Fruit fly (Drosophila melanogaster) whole organism, wandering third instar larva: ENCODE data around the gene TpnC25D.

Experiments used
- Abd-B ChIP-seq: fragments of >200 bp; optimal IDR thresholded peaks from 2 replicates; lab custom pipeline; 2017; ENCODE audit warnings: missing biosample characterization, missing genetic modification characterization
- CG32264 ChIP-seq: fragments of 200-800 bp; sonication (Bioruptor generic); optimal IDR thresholded peaks from 2 replicates; lab custom pipeline; 2016; ENCODE audit warnings: missing biosample characterization, missing genetic modification characterization
- CG9705 ChIP-seq: fragments of 200-800 bp; sonication (Bioruptor generic); optimal IDR thresholded peaks from 2 replicates; lab custom pipeline; 2018; ENCODE audit warnings: missing biosample characterization, mild to moderate bottlenecking, missing genetic modification characterization
- CrebA ChIP-seq: fragments of 200-800 bp; sonication (Bioruptor generic); optimal IDR thresholded peaks from 2 replicates; lab custom pipeline; 2016; ENCODE audit warnings: missing biosample characterization, mild to moderate bottlenecking, missing genetic modification characterization, borderline replicate concordance
- Dfd ChIP-seq: fragments of >200 bp; optimal IDR thresholded peaks from 2 replicates; lab custom pipeline; 2017; ENCODE audit warnings: missing biosample characterization, missing genetic modification characterization
- Dif ChIP-seq: fragments of 200-275, 200-300 bp; sonication (Bioruptor generic); optimal IDR thresholded peaks from 2 replicates; lab custom pipeline; 2018; ENCODE audit warnings: missing biosample characterization, missing genetic modification characterization; ENCODE audit not compliant: partially characterized antibody
- GATAd ChIP-seq: sonication (Bioruptor generic); optimal IDR thresholded peaks from 2 replicates; lab custom pipeline; 2016; ENCODE audit warnings: missing biosample characterization, missing genetic modification characterization
- HLH106 ChIP-seq: fragments of 200-800 bp; optimal IDR thresholded peaks from 3 replicates; lab custom pipeline; 2019; ENCODE audit warnings: missing biosample characterization, mild to moderate bottlenecking, missing genetic modification characterization, moderate library complexity
- Hnf4 ChIP-seq: fragments of 200-800 bp; sonication (Bioruptor generic); optimal IDR thresholded peaks from 2 replicates; lab custom pipeline; 2016; ENCODE audit warnings: missing biosample characterization, mild to moderate bottlenecking, missing genetic modification characterization
- Hr78 ChIP-seq: fragments of >200 bp; optimal IDR thresholded peaks from 2 replicates; lab custom pipeline; 2017; ENCODE audit warnings: missing biosample characterization, missing genetic modification characterization
- Hr83 ChIP-seq: fragments of 200-300 bp; sonication (Bioruptor generic); optimal IDR thresholded peaks from 2 replicates; lab custom pipeline; 2016; ENCODE audit warnings: missing biosample characterization, mild to moderate bottlenecking, missing genetic modification characterization, moderate library complexity; ENCODE audit not compliant: poor library complexity, severe bottlenecking
- Jra ChIP-seq: sonication (Bioruptor generic); optimal IDR thresholded peaks from 2 replicates; lab custom pipeline; 2016; ENCODE audit warnings: missing biosample characterization, missing genetic modification characterization
- Mio ChIP-seq: sonication (Bioruptor generic); optimal IDR thresholded peaks from 2 replicates; lab custom pipeline; 2016; ENCODE audit warnings: missing biosample characterization, missing genetic modification characterization
- Myc ChIP-seq: fragments of >200 bp; optimal IDR thresholded peaks from 2 replicates; lab custom pipeline; 2017
- N ChIP-seq: fragments of >200 bp; optimal IDR thresholded peaks from 2 replicates; lab custom pipeline; 2018; ENCODE audit warnings: missing biosample characterization, missing external identifiers, missing genetic modification characterization
- OdsH ChIP-seq: fragments of 200-800 bp; sonication (Bioruptor generic); optimal IDR thresholded peaks from 2 replicates; lab custom pipeline; 2016; ENCODE audit warnings: missing biosample characterization, mild to moderate bottlenecking, missing genetic modification characterization
- Rel ChIP-seq, 2 experiments: fragments of 200-800 bp; sonication (Bioruptor generic) in 1 of 2; optimal IDR thresholded peaks; 2 replicates in 1 of 2; 3 replicates in 1 of 2; lab custom pipeline; 2016 to 2019; ENCODE audit warnings: mild to moderate bottlenecking in 2 of 2, missing biosample characterization in 2 of 2, missing genetic modification characterization in 2 of 2, moderate library complexity in 1 of 2
- Sp1 ChIP-seq: fragments of 200-800 bp; sonication (Bioruptor generic); optimal IDR thresholded peaks from 3 replicates; lab custom pipeline; 2019; ENCODE audit warnings: missing biosample characterization, mild to moderate bottlenecking, missing genetic modification characterization, moderate library complexity
- Vsx2 ChIP-seq: fragments of 200-300, 225-300 bp; sonication (Bioruptor generic); optimal IDR thresholded peaks from 2 replicates; lab custom pipeline; 2018; ENCODE audit warnings: missing biosample characterization, missing genetic modification characterization; ENCODE audit not compliant: partially characterized antibody
- br ChIP-seq: fragments of 200-800 bp; sonication (Bioruptor generic); optimal IDR thresholded peaks from 2 replicates; lab custom pipeline; 2016; ENCODE audit warnings: missing biosample characterization, missing genetic modification characterization
- brk ChIP-seq: fragments of 200-800 bp; sonication (Bioruptor generic); optimal IDR thresholded peaks from 2 replicates; lab custom pipeline; 2016; ENCODE audit warnings: missing biosample characterization, mild to moderate bottlenecking, missing genetic modification characterization
- dl ChIP-seq, 2 experiments: fragments of 175-275, 200-275 bp in 1 of 2; fragments of 200-275 bp in 1 of 2; sonication (Bioruptor generic); optimal IDR thresholded peaks; lab custom pipeline; 2018; ENCODE audit warnings: mild to moderate bottlenecking in 2 of 2, missing biosample characterization in 2 of 2, missing genetic modification characterization in 2 of 2, moderate library complexity in 2 of 2; ENCODE audit not compliant: partially characterized antibody in 2 of 2, insufficient read depth in 1 of 2
- dmrt93B ChIP-seq: fragments of 200-800 bp; sonication (Bioruptor generic); optimal IDR thresholded peaks from 2 replicates; lab custom pipeline; 2018; ENCODE audit warnings: missing biosample characterization, mild to moderate bottlenecking, missing genetic modification characterization
- dsf ChIP-seq: sonication (Bioruptor generic); optimal IDR thresholded peaks from 2 replicates; lab custom pipeline; 2016; ENCODE audit warnings: missing biosample characterization, missing genetic modification characterization, borderline replicate concordance
- ey ChIP-seq: fragments of 200-800 bp; sonication (Bioruptor generic); optimal IDR thresholded peaks from 2 replicates; lab custom pipeline; 2016; ENCODE audit warnings: missing biosample characterization, missing genetic modification characterization
- foxo ChIP-seq, 2 experiments: fragments of 200-800 bp; sonication (Bioruptor generic); optimal IDR thresholded peaks; 2 replicates in 1 of 2; 3 replicates in 1 of 2; lab custom pipeline; 2016 to 2017; ENCODE audit warnings: missing biosample characterization in 2 of 2, missing genetic modification characterization in 2 of 2
- fru ChIP-seq: fragments of 200-800 bp; sonication (Bioruptor generic); optimal IDR thresholded peaks from 3 replicates; lab custom pipeline; 2016; ENCODE audit warnings: missing biosample characterization, mild to moderate bottlenecking, missing genetic modification characterization
- h ChIP-seq: fragments of 200-800 bp; sonication (Bioruptor generic); optimal IDR thresholded peaks from 3 replicates; lab custom pipeline; 2016; ENCODE audit warnings: missing biosample characterization, mild to moderate bottlenecking, missing genetic modification characterization
- jim ChIP-seq: fragments of 175-275, 200-325 bp; sonication (Bioruptor generic); optimal IDR thresholded peaks from 2 replicates; lab custom pipeline; 2016; ENCODE audit warnings: missing biosample characterization, mild to moderate bottlenecking, missing genetic modification characterization
- lola ChIP-seq: fragments of >200 bp; optimal IDR thresholded peaks from 2 replicates; lab custom pipeline; 2017; ENCODE audit warnings: missing biosample characterization, missing genetic modification characterization
- pan ChIP-seq: fragments of >200 bp; optimal IDR thresholded peaks from 2 replicates; lab custom pipeline; 2017
- psq ChIP-seq: fragments of 200-800 bp; sonication (Bioruptor generic); optimal IDR thresholded peaks from 3 replicates; lab custom pipeline; 2017; ENCODE audit warnings: missing biosample characterization, mild to moderate bottlenecking, missing genetic modification characterization, moderate library complexity
- rgr ChIP-seq: fragments of 200-800 bp; sonication (Bioruptor generic); optimal IDR thresholded peaks from 3 replicates; lab custom pipeline; 2016; ENCODE audit warnings: missing biosample characterization, mild to moderate bottlenecking, missing genetic modification characterization
- sage ChIP-seq: fragments of 200-800 bp; sonication (Bioruptor generic); optimal IDR thresholded peaks from 2 replicates; lab custom pipeline; 2016; ENCODE audit warnings: missing biosample characterization, mild to moderate bottlenecking, missing genetic modification characterization
- sv ChIP-seq: fragments of 200-800 bp; sonication (Bioruptor generic); optimal IDR thresholded peaks from 3 replicates; lab custom pipeline; 2016; ENCODE audit warnings: missing biosample characterization, missing genetic modification characterization
- tai ChIP-seq: sonication (Bioruptor generic); optimal IDR thresholded peaks from 2 replicates; lab custom pipeline; 2016; ENCODE audit warnings: missing biosample characterization, missing genetic modification characterization
- usp ChIP-seq: fragments of >200 bp; optimal IDR thresholded peaks from 2 replicates; lab custom pipeline; 2017; ENCODE audit warnings: missing biosample characterization, missing genetic modification characterization
- woc ChIP-seq: sonication (Bioruptor generic); optimal IDR thresholded peaks from 2 replicates; lab custom pipeline; 2016; ENCODE audit warnings: missing biosample characterization, mild to moderate bottlenecking, missing genetic modification characterization

TpnC25D gene

DNA sequence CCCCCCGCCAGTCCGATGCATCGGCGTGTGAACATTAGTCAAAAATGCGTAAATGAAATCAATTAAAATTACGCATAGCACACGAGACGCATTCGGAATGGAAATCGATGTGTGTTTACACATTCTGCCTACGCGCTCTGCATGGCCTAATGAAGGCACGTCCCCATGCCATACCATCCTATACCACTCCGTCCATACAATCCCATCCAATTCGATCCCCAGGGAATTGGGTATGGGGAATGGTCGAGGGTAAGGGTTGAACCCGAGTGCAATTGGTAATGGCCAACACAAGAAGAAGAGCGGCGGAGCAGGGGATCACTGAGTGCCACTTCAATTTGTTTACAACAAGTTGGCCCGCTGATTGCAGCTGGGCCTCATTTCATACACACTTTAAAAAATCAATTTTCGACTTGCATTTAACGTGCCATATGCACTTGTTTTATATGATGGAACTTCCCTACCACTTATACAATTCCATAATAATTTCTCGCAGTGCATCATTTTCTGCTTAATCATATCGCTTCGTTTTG is 28.9 kb downstream of the TpnC25D start:
- TF ChIP-seq rgr (peak; percentile 47), jim (GFP tag; lab: Kevin White, UChicago) (no peak), CG9705 (GFP tag; lab: Kevin White, UChicago) (no peak), Abd-B (GFP tag; lab: Kevin White, UChicago) (no peak), Mio (GFP tag; lab: Kevin White, UChicago) (no peak), Vsx2 (no peak), OdsH (peak; percentile 5), woc (GFP tag; lab: Kevin White, UChicago) (no peak), h (GFP tag; lab: Kevin White, UChicago) (peak; percentile 13), brk (GFP tag; lab: Kevin White, UChicago) (no peak), Rel (GFP tag; optimal IDR thresholded peaks at IDR 0.05; lab: Kevin White, UChicago) (no peak), Rel (tag; optimal IDR thresholded peaks at IDR 0.05; lab: Kevin White, UChicago) (no peak), Hr83 (GFP tag; lab: Kevin White, UChicago) (no peak), lola (GFP tag; lab: Kevin White, UChicago) (no peak), fru (peak; percentile 25), dmrt93B (GFP tag; lab: Kevin White, UChicago) (no peak), usp (GFP tag; lab: Kevin White, UChicago) (no peak), foxo (GFP tag; optimal IDR thresholded peaks at IDR 0.05; lab: Kevin White, UChicago) (peak in 1 of 2 experiments; percentile 45), Sp1 (GFP tag; lab: Kevin White, UChicago) (peak; percentile 14), N (no peak), br (peak; percentile 27), pan (lab: Kevin White, UChicago) (no peak), CrebA (GFP tag; lab: Kevin White, UChicago) (no peak), tai (GFP tag; lab: Kevin White, UChicago) (no peak), sage (GFP tag; lab: Kevin White, UChicago) (no peak), HLH106 (tag; lab: Kevin White, UChicago) (no peak), Hnf4 (GFP tag; lab: Kevin White, UChicago) (no peak), CG32264 (GFP tag; lab: Kevin White, UChicago) (no peak), ey (GFP tag; lab: Kevin White, UChicago) (no peak), GATAd (GFP tag; lab: Kevin White, UChicago) (no peak), dl (GFP tag; optimal IDR thresholded peaks at IDR 0.05; lab: Kevin White, UChicago; ENCODE audit: insufficient read depth in 1 of 2, partially characterized antibody in 2 of 2) (no peak), sv (GFP tag; lab: Kevin White, UChicago) (no peak), dsf (no peak), Jra (GFP tag; lab: Kevin White, UChicago) (no peak), Dif (GFP tag; lab: Kevin White, UChicago) (no peak), Dfd (GFP tag; lab: Kevin White, UChicago) (no peak), Hr78 (GFP tag; lab: Kevin White, UChicago) (no peak), psq (GFP tag; lab: Kevin White, UChicago) (peak; percentile 15), Myc (lab: Kevin White, UChicago) (no peak)

DNA sequence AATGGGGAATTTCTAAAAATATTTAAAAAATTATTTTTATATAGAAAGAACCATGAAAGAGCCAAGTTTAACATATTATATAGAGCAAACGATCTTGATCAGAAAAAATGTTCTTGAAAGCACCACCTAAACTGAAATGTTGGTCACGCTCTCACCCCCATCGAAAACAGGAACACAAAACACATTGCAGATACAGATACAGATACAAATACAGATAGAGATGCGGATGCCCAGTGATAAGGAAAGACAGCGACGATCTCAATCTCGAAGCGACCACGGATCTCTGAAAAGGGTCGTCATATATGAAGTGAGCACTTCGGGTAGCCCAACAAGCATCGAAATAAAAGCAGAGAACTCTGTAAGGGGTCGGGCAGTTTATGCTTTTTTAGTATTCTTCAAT is 30.9 kb downstream of the TpnC25D start:
- TF ChIP-seq foxo (GFP tag; optimal IDR thresholded peaks at IDR 0.05; lab: Kevin White, UChicago) (peak in 1 of 2 experiments; percentile 11), Vsx2 (no peak), HLH106 (tag; lab: Kevin White, UChicago) (no peak), Abd-B (GFP tag; lab: Kevin White, UChicago) (no peak), h (GFP tag; lab: Kevin White, UChicago) (peak; percentile 17), pan (lab: Kevin White, UChicago) (no peak), fru (peak; percentile 26), brk (GFP tag; lab: Kevin White, UChicago) (no peak), CG32264 (GFP tag; lab: Kevin White, UChicago) (no peak), psq (GFP tag; lab: Kevin White, UChicago) (peak; percentile 17), CG9705 (GFP tag; lab: Kevin White, UChicago) (no peak), rgr (peak; percentile 15), woc (GFP tag; lab: Kevin White, UChicago) (no peak)
